Worm (Caenorhabditis elegans) whole organism, L4 larva: ENCODE measurements around the gene phat-8.

Source experiments
- F44E2.7 ChIP-seq: fragments of 200-800 bp; sonication (Bioruptor generic); IDR thresholded peaks from 2 replicates; pipeline ENCODE4 v2.1.2; 2022; ENCODE audit warnings: missing genetic modification characterization, missing compliant biosample characterization
- T26A8.4 ChIP-seq: fragments of 200-800 bp; sonication (Bioruptor generic); IDR thresholded peaks from 2 replicates; pipeline ENCODE4 v1.3.6; 2022; ENCODE audit warnings: missing genetic modification characterization, missing compliant biosample characterization
- Y105C5A.15 ChIP-seq: fragments of 200-800 bp; sonication (Bioruptor generic); IDR thresholded peaks from 2 replicates; pipeline ENCODE4 v1.3.6; 2022; ENCODE audit warnings: missing genetic modification characterization, missing compliant biosample characterization
- Y75B8A.6 ChIP-seq: fragments of 200-800 bp; sonication (Bioruptor generic); IDR thresholded peaks from 2 replicates; pipeline ENCODE4 v1.3.6; 2022; ENCODE audit warnings: missing genetic modification reagents, missing genetic modification characterization, missing compliant biosample characterization
- aly-2 ChIP-seq: sonication (generic microtip); optimal IDR thresholded peaks from 2 replicates; lab custom pipeline; 2018; ENCODE audit warnings: missing biosample characterization, missing genetic modification characterization
- attf-4 ChIP-seq: sonication (generic microtip); optimal IDR thresholded peaks from 3 replicates; lab custom pipeline; 2017; ENCODE audit warnings: missing biosample characterization, missing genetic modification characterization
- ceh-62 ChIP-seq: sonication (generic microtip); optimal IDR thresholded peaks from 2 replicates; lab custom pipeline; 2017; ENCODE audit warnings: missing biosample characterization, missing genetic modification characterization
- ceh-82 ChIP-seq: sonication (generic microtip); optimal IDR thresholded peaks from 2 replicates; lab custom pipeline; 2017; ENCODE audit warnings: missing biosample characterization, missing genetic modification characterization
- ces-1 ChIP-seq: fragments of 150-350 bp; sonication (generic microtip); optimal IDR thresholded peaks from 4 replicates; lab custom pipeline; 2014; ENCODE audit warnings: missing biosample characterization, missing genetic modification reagents, missing genetic modification characterization
- daf-8 ChIP-seq: fragments of 200-800 bp; sonication (Bioruptor generic); IDR thresholded peaks from 2 replicates; pipeline ENCODE4 v1.3.6; 2022; ENCODE audit warnings: missing genetic modification characterization, missing compliant biosample characterization
- dmd-8 ChIP-seq: fragments of 200-800 bp; sonication (Bioruptor generic); IDR thresholded peaks from 2 replicates; pipeline ENCODE4 v1.3.6; 2022; ENCODE audit warnings: missing genetic modification characterization, missing compliant biosample characterization
- duxl-1 ChIP-seq: sonication (generic microtip); optimal IDR thresholded peaks from 2 replicates; lab custom pipeline; 2016; ENCODE audit warnings: mild to moderate bottlenecking, missing genetic modification characterization, moderate library complexity, missing compliant biosample characterization; ENCODE audit not compliant: poor library complexity
- dve-1 ChIP-seq: sonication (generic microtip); optimal IDR thresholded peaks from 2 replicates; lab custom pipeline; 2017; ENCODE audit warnings: antibody characterized with exemption, mild to moderate bottlenecking, missing genetic modification characterization, missing compliant biosample characterization; ENCODE audit not compliant: insufficient read depth
- egl-27 ChIP-seq: sonication (generic microtip); optimal IDR thresholded peaks from 3 replicates; lab custom pipeline; 2017; ENCODE audit warnings: missing biosample characterization, missing genetic modification reagents, missing genetic modification characterization
- gei-8 ChIP-seq: fragments of 200-800 bp; sonication (Bioruptor generic); optimal IDR thresholded peaks from 2 replicates; lab custom pipeline; 2018; ENCODE audit warnings: mild to moderate bottlenecking, missing genetic modification characterization, missing compliant biosample characterization
- hlh-11 ChIP-seq: fragments of 200-800 bp; sonication (Bioruptor generic); optimal IDR thresholded peaks from 2 replicates; lab custom pipeline; 2018; ENCODE audit warnings: mild to moderate bottlenecking, missing genetic modification characterization, missing compliant biosample characterization
- hlh-30 ChIP-seq: sonication (generic microtip); optimal IDR thresholded peaks from 2 replicates; lab custom pipeline; 2017; ENCODE audit warnings: antibody characterized with exemption, mild to moderate bottlenecking, missing genetic modification characterization, missing compliant biosample characterization; ENCODE audit not compliant: insufficient read depth
- lim-7 ChIP-seq: fragments of 200-800 bp; sonication (Bioruptor generic); IDR thresholded peaks from 2 replicates; pipeline ENCODE4 v1.3.6; 2022; ENCODE audit warnings: missing genetic modification characterization, missing compliant biosample characterization
- lin-1 ChIP-seq: fragments of 200-800 bp; sonication (Bioruptor generic); IDR thresholded peaks from 2 replicates; pipeline ENCODE4 v1.3.6; 2022; ENCODE audit warnings: missing genetic modification reagents, missing genetic modification characterization, missing compliant biosample characterization
- lin-15B ChIP-seq: fragments of 150-350 bp; sonication (generic microtip); optimal IDR thresholded peaks from 3 replicates; lab custom pipeline; 2014; ENCODE audit warnings: missing biosample characterization, missing genetic modification characterization
- lir-3 ChIP-seq: sonication (generic microtip); optimal IDR thresholded peaks from 2 replicates; lab custom pipeline; 2016; ENCODE audit warnings: mild to moderate bottlenecking, missing genetic modification characterization, missing compliant biosample characterization
- lsy-2 ChIP-seq, 2 experiments: fragments of 150-350 bp in 1 of 2; sonication (generic microtip) in 1 of 2; optimal IDR thresholded peaks; 2 replicates each; lab custom pipeline; 2014 to 2017; ENCODE audit warnings: missing biosample characterization in 2 of 2, missing genetic modification characterization in 2 of 2
- madf-5 ChIP-seq, 2 experiments: fragments of 200-800 bp; sonication (Bioruptor generic); IDR thresholded peaks; 2 replicates each; pipeline ENCODE4 v1.3.6; 2022; ENCODE audit warnings: missing compliant biosample characterization in 2 of 2, missing genetic modification characterization in 2 of 2
- mdl-1 ChIP-seq, 2 experiments: fragments of 150-350 bp in 1 of 2; sonication (generic microtip) in 1 of 2; optimal IDR thresholded peaks; 2 replicates each; lab custom pipeline; 2014 to 2017; ENCODE audit warnings: missing biosample characterization in 2 of 2, missing genetic modification characterization in 2 of 2
- mdt-29 ChIP-seq: fragments of 200-800 bp; sonication (Bioruptor generic); IDR thresholded peaks from 2 replicates; pipeline ENCODE4 v1.3.6; 2022; ENCODE audit warnings: missing genetic modification reagents, missing genetic modification characterization, missing compliant biosample characterization
- nhr-102 ChIP-seq: sonication (generic microtip); optimal IDR thresholded peaks from 2 replicates; lab custom pipeline; 2016; ENCODE audit warnings: mild to moderate bottlenecking, missing genetic modification characterization, moderate library complexity, missing compliant biosample characterization
- nhr-111 ChIP-seq: fragments of 200-800 bp; sonication (Bioruptor generic); optimal IDR thresholded peaks from 2 replicates; lab custom pipeline; 2018; ENCODE audit warnings: mild to moderate bottlenecking, missing genetic modification characterization, missing compliant biosample characterization
- nhr-237 ChIP-seq: sonication (generic microtip); optimal IDR thresholded peaks from 2 replicates; lab custom pipeline; 2017; ENCODE audit warnings: missing biosample characterization, missing genetic modification characterization
- nhr-25 ChIP-seq: sonication (generic microtip); optimal IDR thresholded peaks from 2 replicates; lab custom pipeline; 2017; ENCODE audit warnings: missing genetic modification characterization, mild to moderate bottlenecking, missing compliant biosample characterization, antibody characterized with exemption, moderate library complexity, borderline replicate concordance; ENCODE audit not compliant: insufficient read depth
- nhr-28 ChIP-seq: fragments of 150-350 bp; optimal IDR thresholded peaks from 2 replicates; lab custom pipeline; 2014; ENCODE audit warnings: missing biosample characterization, missing genetic modification characterization
- nhr-41 ChIP-seq: fragments of 200-800 bp; sonication (Bioruptor generic); IDR thresholded peaks from 2 replicates; pipeline ENCODE4 v1.3.6; 2022; ENCODE audit warnings: missing genetic modification reagents, missing genetic modification characterization, missing compliant biosample characterization
- nhr-42 ChIP-seq: fragments of 200-800 bp; sonication (Bioruptor generic); IDR thresholded peaks from 2 replicates; pipeline ENCODE4 v1.3.6; 2022; ENCODE audit warnings: missing genetic modification characterization, missing compliant biosample characterization
- nhr-48 ChIP-seq: sonication (generic microtip); optimal IDR thresholded peaks from 2 replicates; lab custom pipeline; 2016; ENCODE audit warnings: mild to moderate bottlenecking, missing genetic modification characterization, missing compliant biosample characterization
- nhr-6 ChIP-seq: fragments of 150-350 bp; optimal IDR thresholded peaks from 2 replicates; lab custom pipeline; 2014; ENCODE audit warnings: missing biosample characterization, missing genetic modification characterization
- nhr-77 ChIP-seq: fragments of 150-350 bp; optimal IDR thresholded peaks from 2 replicates; lab custom pipeline; 2014; ENCODE audit warnings: missing biosample characterization, missing genetic modification characterization
- pha-4 ChIP-seq, 2 experiments: fragments of 150-350 bp in 1 of 2; fragments of 200-800 bp in 1 of 2; sonication (Bioruptor generic) in 1 of 2; IDR thresholded peaks in 1 of 2; optimal IDR thresholded peaks in 1 of 2; 2 replicates each; pipeline versions ENCODE4 v1.3.6 to Lab custom; 2014 to 2022; ENCODE audit warnings: missing genetic modification characterization in 2 of 2, missing genetic modification reagents in 2 of 2, missing biosample characterization in 1 of 2, missing compliant biosample characterization in 1 of 2
- php-3 ChIP-seq: fragments of 200-800 bp; sonication (Bioruptor generic); IDR thresholded peaks from 2 replicates; pipeline ENCODE4 v1.3.6; 2022; ENCODE audit warnings: missing genetic modification reagents, missing genetic modification characterization, missing compliant biosample characterization
- pqm-1 ChIP-seq: sonication (generic microtip); optimal IDR thresholded peaks from 2 replicates; lab custom pipeline; 2017; ENCODE audit warnings: missing biosample characterization, missing genetic modification characterization
- sdz-12 ChIP-seq: fragments of 200-800 bp; sonication (Bioruptor generic); optimal IDR thresholded peaks from 2 replicates; lab custom pipeline; 2018; ENCODE audit warnings: mild to moderate bottlenecking, missing genetic modification characterization, missing compliant biosample characterization
- set-16 ChIP-seq: fragments of 200-800 bp; sonication (Bioruptor generic); IDR thresholded peaks from 2 replicates; pipeline ENCODE4 v1.3.6; 2022; ENCODE audit warnings: missing genetic modification reagents, missing genetic modification characterization, missing compliant biosample characterization
- skn-1 ChIP-seq: fragments of 150-350 bp; optimal IDR thresholded peaks from 2 replicates; lab custom pipeline; 2014; ENCODE audit warnings: missing biosample characterization, missing genetic modification characterization
- snpc-1.2 ChIP-seq: fragments of 200-800 bp; sonication (Bioruptor generic); IDR thresholded peaks from 2 replicates; pipeline ENCODE4 v1.3.6; 2022; ENCODE audit warnings: missing genetic modification reagents, missing genetic modification characterization, missing compliant biosample characterization
- tag-97 ChIP-seq: fragments of 200-800 bp; sonication (Bioruptor generic); IDR thresholded peaks from 2 replicates; pipeline ENCODE4 v1.3.6; 2022; ENCODE audit warnings: missing genetic modification characterization, missing compliant biosample characterization
- tra-1 ChIP-seq: fragments of 200-800 bp; sonication (Bioruptor generic); IDR thresholded peaks from 2 replicates; pipeline ENCODE4 v1.3.6; 2022; ENCODE audit warnings: missing genetic modification reagents, missing genetic modification characterization, missing compliant biosample characterization
- unc-130 ChIP-seq: sonication (generic microtip); optimal IDR thresholded peaks from 2 replicates; lab custom pipeline; 2016; ENCODE audit warnings: missing genetic modification reagents, missing genetic modification characterization, missing compliant biosample characterization
- unc-39 ChIP-seq: sonication (generic microtip); optimal IDR thresholded peaks from 2 replicates; lab custom pipeline; 2017; ENCODE audit warnings: missing biosample characterization, missing genetic modification characterization
- unc-62 ChIP-seq, 3 experiments: fragments of 150-350 bp in 1 of 3; sonication (generic microtip); optimal IDR thresholded peaks in 2 of 3; peaks in 1 of 3; 1 replicate in 1 of 3; 2 replicates in 2 of 3; lab custom pipeline; 2014 to 2017; ENCODE audit warnings: missing biosample characterization in 3 of 3, missing genetic modification characterization in 3 of 3, missing genetic modification reagents in 3 of 3, missing genotype in 1 of 3
- vab-7 ChIP-seq: fragments of 200-800 bp; sonication (Bioruptor generic); IDR thresholded peaks from 2 replicates; pipeline ENCODE4 v1.3.6; 2022; ENCODE audit warnings: missing genetic modification reagents, missing genetic modification characterization, missing compliant biosample characterization
- zag-1 ChIP-seq: fragments of 150-350 bp; optimal IDR thresholded peaks from 2 replicates; lab custom pipeline; 2014; ENCODE audit warnings: missing biosample characterization, missing genetic modification characterization
- zfp-3 ChIP-seq: fragments of 200-800 bp; sonication (Bioruptor generic); conservative IDR thresholded peaks from 2 replicates; pipeline ENCODE4 v1.3.6; 2022; ENCODE audit warnings: missing genetic modification reagents, missing genetic modification characterization, missing compliant biosample characterization

The phat-8 gene

DNA sequence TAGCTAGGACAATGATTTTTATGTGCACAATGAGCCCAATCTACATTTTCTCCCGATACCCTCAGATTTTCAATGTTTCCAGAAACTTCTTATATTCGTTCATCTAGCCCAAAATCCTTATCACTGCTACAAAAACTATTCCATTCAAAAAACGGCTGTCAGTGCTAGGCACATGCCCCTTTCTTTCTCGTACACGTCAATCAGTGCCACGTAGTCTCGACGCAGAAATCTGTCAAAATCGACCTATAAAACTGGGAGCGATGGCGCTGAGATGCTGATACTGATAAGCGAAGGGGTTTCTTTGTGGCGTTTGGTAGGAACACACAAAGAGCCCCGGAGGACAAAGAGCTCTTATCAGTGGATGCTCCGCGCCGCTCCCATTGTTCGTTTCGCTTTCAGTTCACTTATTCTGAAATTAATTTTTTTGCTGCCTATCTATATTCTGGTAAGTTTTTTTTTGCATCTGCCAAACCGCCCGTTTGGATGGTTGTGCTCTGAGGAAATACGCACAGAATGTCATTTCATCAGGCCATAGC lies 47.3 kb downstream of the phat-8 start, which contains the start of gene srh-70 (continued):
- TF ChIP-seq nhr-111 (GFP tag; lab: Kevin White, UChicago) (no peak), set-16 (GFP tag; lab: Robert Waterston, UW) (peak; percentile 69), F44E2.7 (GFP tag; lab: Robert Waterston, UW) (no peak), ces-1 (GFP tag; lab: Kevin White, UChicago) (no peak), Y75B8A.6 (GFP tag; lab: Robert Waterston, UW) (peak; percentile 87; the same call in 1 of the 2 replicates), zag-1 (tag; lab: Kevin White, UChicago) (no peak), nhr-77 (tag; lab: Kevin White, UChicago) (peak; percentile 86), lin-1 (peak; percentile 49; the same call in 1 of the 2 replicates), tra-1 (GFP tag; lab: Robert Waterston, UW) (peak; percentile 91), nhr-28 (tag; lab: Kevin White, UChicago) (peak; percentile 79), unc-130 (no peak), hlh-11 (tag; lab: Kevin White, UChicago) (peak; percentile 90), snpc-1.2 (GFP tag; lab: Robert Waterston, UW) (no peak), nhr-6 (tag; lab: Kevin White, UChicago) (no peak), nhr-42 (no peak), hlh-30 (peak; percentile 55), attf-4 (tag; lab: Kevin White, UChicago) (no peak), madf-5 (GFP tag; IDR thresholded peaks at IDR 0.05; lab: Robert Waterston, UW) (no peak), duxl-1 (tag; lab: Kevin White, UChicago) (no peak), aly-2 (tag; lab: Kevin White, UChicago) (no peak), nhr-48 (tag; lab: Kevin White, UChicago) (peak; percentile 65), sdz-12 (GFP tag; lab: Kevin White, UChicago) (no peak), gei-8 (no peak), pha-4 (GFP tag; IDR thresholded peaks at IDR 0.05; lab: Robert Waterston, UW) (peak; percentile 71; the same call in 1 of the 2 replicates), pha-4 (tag; optimal IDR thresholded peaks at IDR 0.05; lab: Kevin White, UChicago) (no peak), ceh-62 (tag; lab: Kevin White, UChicago) (no peak), dve-1 (tag; lab: Kevin White, UChicago) (peak; percentile 95), nhr-237 (no peak), dmd-8 (GFP tag; lab: Robert Waterston, UW) (no peak), skn-1 (tag; lab: Kevin White, UChicago) (no peak), pqm-1 (tag; lab: Kevin White, UChicago) (peak; percentile 94), mdt-29 (GFP tag; lab: Robert Waterston, UW) (peak; percentile 97), lsy-2 (tag; optimal IDR thresholded peaks at IDR 0.05; lab: Kevin White, UChicago) (no peak), unc-62 (GFP tag; optimal IDR thresholded peaks at IDR 0.05 in 1 of 2; lab: Kevin White, UChicago) (peak; percentile 69 to 97), unc-62 (tag; optimal IDR thresholded peaks at IDR 0.05; lab: Kevin White, UChicago) (no peak), Y105C5A.15 (GFP tag; lab: Robert Waterston, UW) (no peak), tag-97 (GFP tag; lab: Robert Waterston, UW) (no peak), nhr-25 (tag; lab: Kevin White, UChicago) (no peak), egl-27 (tag; lab: Kevin White, UChicago) (no peak), T26A8.4 (GFP tag; lab: Robert Waterston, UW) (peak; percentile 64), lir-3 (no peak), vab-7 (GFP tag; lab: Robert Waterston, UW) (no peak), lin-15B (no peak), nhr-41 (no peak), unc-39 (tag; lab: Kevin White, UChicago) (no peak), mdl-1 (tag; optimal IDR thresholded peaks at IDR 0.05; lab: Kevin White, UChicago) (peak in 1 of 2 experiments; percentile 50), php-3 (GFP tag; lab: Robert Waterston, UW) (peak; percentile 95), daf-8 (GFP tag; lab: Robert Waterston, UW) (no peak), zfp-3 (GFP tag; lab: Robert Waterston, UW) (0 out of 2 replicates have a peak, but pooled peaks have one; percentile 20), ceh-82 (tag; lab: Kevin White, UChicago) (no peak), lim-7 (GFP tag; lab: Robert Waterston, UW) (0 out of 2 replicates have a peak, but pooled peaks have one; percentile 26), nhr-102 (tag; lab: Kevin White, UChicago) (peak; percentile 85)
